Fruit fly (Drosophila melanogaster) whole organism, embryonic: ENCODE data around the gene CG42541.

Experiments
- Ada2b ChIP-seq: fragments of 200-800 bp; sonication (Bioruptor generic); IDR thresholded peaks from 2 replicates; pipeline ENCODE4 v1.3.6; 2022; ENCODE audit warnings: missing biosample characterization, missing genetic modification characterization
- CG10274 ChIP-seq: fragments of 200-800 bp; sonication (Bioruptor generic); optimal IDR thresholded peaks from 3 replicates; lab custom pipeline; 2017; ENCODE audit warnings: missing biosample characterization, mild to moderate bottlenecking, missing genetic modification characterization
- CG10431 ChIP-seq: fragments of 200-800 bp; sonication (Bioruptor generic); optimal IDR thresholded peaks from 3 replicates; lab custom pipeline; 2018; ENCODE audit warnings: missing biosample characterization, mild to moderate bottlenecking, missing genetic modification characterization
- CG10654 ChIP-seq: fragments of 200-800 bp; sonication (Bioruptor generic); optimal IDR thresholded peaks from 2 replicates; lab custom pipeline; 2016; ENCODE audit warnings: missing biosample characterization, missing genetic modification characterization
- CG10979 ChIP-seq: fragments of 200-800 bp; sonication (Bioruptor generic); optimal IDR thresholded peaks from 2 replicates; lab custom pipeline; 2018; ENCODE audit warnings: missing biosample characterization, mild to moderate bottlenecking, missing genetic modification characterization, moderate library complexity
- CG11504 ChIP-seq: fragments of 200-800 bp; sonication (Bioruptor generic); optimal IDR thresholded peaks from 3 replicates; lab custom pipeline; 2019; ENCODE audit warnings: missing biosample characterization, mild to moderate bottlenecking, missing genetic modification characterization, moderate library complexity
- CG12236 ChIP-seq: fragments of 200-800 bp; sonication (Bioruptor generic); optimal IDR thresholded peaks from 2 replicates; lab custom pipeline; 2016; ENCODE audit warnings: missing biosample characterization, missing genetic modification characterization
- CG14710 ChIP-seq: fragments of 200-800 bp; sonication (Bioruptor generic); optimal IDR thresholded peaks from 3 replicates; lab custom pipeline; 2019; ENCODE audit warnings: missing biosample characterization, mild to moderate bottlenecking, missing genetic modification characterization, moderate library complexity
- CG15601 ChIP-seq: fragments of 200-800 bp; sonication (Bioruptor generic); optimal IDR thresholded peaks from 3 replicates; lab custom pipeline; 2019; ENCODE audit warnings: missing biosample characterization, mild to moderate bottlenecking, missing genetic modification characterization, moderate library complexity
- CG16815 ChIP-seq: fragments of 200-800 bp; sonication (Bioruptor generic); optimal IDR thresholded peaks from 3 replicates; lab custom pipeline; 2017; ENCODE audit warnings: missing biosample characterization, mild to moderate bottlenecking, missing genetic modification characterization
- CG17361 ChIP-seq: fragments of 200-800 bp; sonication (Bioruptor generic); IDR thresholded peaks from 3 replicates; pipeline ENCODE4 v1.3.6; 2022; ENCODE audit warnings: missing biosample characterization, missing genetic modification characterization
- CG18262 ChIP-seq: fragments of 200-800 bp; optimal IDR thresholded peaks from 3 replicates; lab custom pipeline; 2019; ENCODE audit warnings: missing biosample characterization, mild to moderate bottlenecking, missing genetic modification characterization, moderate library complexity
- CG1832 ChIP-seq: fragments of 200-800 bp; sonication (Bioruptor generic); optimal IDR thresholded peaks from 2 replicates; lab custom pipeline; 2017; ENCODE audit warnings: missing biosample characterization, mild to moderate bottlenecking, missing genetic modification characterization, inconsistent platforms
- CG18619 ChIP-seq: fragments of 200-800 bp; sonication (Bioruptor generic); optimal IDR thresholded peaks from 3 replicates; lab custom pipeline; 2017; ENCODE audit warnings: missing biosample characterization, mild to moderate bottlenecking, missing genetic modification characterization
- CG2712 ChIP-seq: fragments of 200-800 bp; optimal IDR thresholded peaks from 3 replicates; lab custom pipeline; 2019; ENCODE audit warnings: missing biosample characterization, mild to moderate bottlenecking, missing genetic modification characterization, moderate library complexity
- CG2875 ChIP-seq: fragments of 200-800 bp; sonication (Bioruptor generic); optimal IDR thresholded peaks from 2 replicates; lab custom pipeline; 2017; ENCODE audit warnings: missing biosample characterization, mild to moderate bottlenecking, missing genetic modification characterization, missing genetic modification reagents
- CG31388 ChIP-seq: fragments of 200-800 bp; sonication (Bioruptor generic); optimal IDR thresholded peaks from 2 replicates; lab custom pipeline; 2016; ENCODE audit warnings: missing biosample characterization, missing genetic modification characterization
- CG3163 ChIP-seq: fragments of 200-800 bp; sonication (Bioruptor generic); optimal IDR thresholded peaks from 3 replicates; lab custom pipeline; 2016; ENCODE audit warnings: missing biosample characterization, missing genetic modification characterization
- CG34422 ChIP-seq: fragments of 200-800 bp; sonication (Bioruptor generic); IDR thresholded peaks from 3 replicates; pipeline ENCODE4 v1.3.6; 2022; ENCODE audit warnings: missing biosample characterization, missing genetic modification characterization
- CG4707 ChIP-seq: fragments of 200-800 bp; sonication (Bioruptor generic); optimal IDR thresholded peaks from 2 replicates; lab custom pipeline; 2018; ENCODE audit warnings: missing biosample characterization, mild to moderate bottlenecking, missing genetic modification characterization, moderate library complexity
- CG6254 ChIP-seq: fragments of 200-800 bp; sonication (Bioruptor generic); optimal IDR thresholded peaks from 3 replicates; lab custom pipeline; 2017; ENCODE audit warnings: mild to moderate bottlenecking, missing biosample characterization, missing genetic modification reagents, missing genetic modification characterization
- CG7745 ChIP-seq: fragments of 200-800 bp; sonication (Bioruptor generic); optimal IDR thresholded peaks from 2 replicates; lab custom pipeline; 2018; ENCODE audit warnings: missing biosample characterization, mild to moderate bottlenecking, missing genetic modification characterization, moderate library complexity
- CG7786 ChIP-seq: fragments of 200-800 bp; sonication (Bioruptor generic); optimal IDR thresholded peaks from 2 replicates; lab custom pipeline; 2016; ENCODE audit warnings: missing biosample characterization, missing genetic modification characterization
- CG7928 ChIP-seq: fragments of 200-800 bp; sonication (Bioruptor generic); optimal IDR thresholded peaks from 2 replicates; lab custom pipeline; 2017; ENCODE audit warnings: missing biosample characterization, mild to moderate bottlenecking, missing genetic modification characterization
- CG7963 ChIP-seq: fragments of 200-800 bp; sonication (Bioruptor generic); IDR thresholded peaks from 3 replicates; pipeline ENCODE4 v1.3.6; 2022; ENCODE audit warnings: missing biosample characterization, missing genetic modification characterization; ENCODE audit not compliant: partially characterized antibody
- CG8478 ChIP-seq: fragments of >200 bp; optimal IDR thresholded peaks from 2 replicates; lab custom pipeline; 2018
- CG9609 ChIP-seq: fragments of 200-800 bp; sonication (Bioruptor generic); optimal IDR thresholded peaks from 3 replicates; lab custom pipeline; 2016; ENCODE audit warnings: missing biosample characterization, missing genetic modification characterization
- Dek ChIP-seq: fragments of 200-800 bp; sonication (Bioruptor generic); optimal IDR thresholded peaks from 3 replicates; lab custom pipeline; 2019; ENCODE audit warnings: missing biosample characterization, mild to moderate bottlenecking, missing genetic modification characterization, moderate library complexity
- Dip3 ChIP-seq: fragments of 200-800 bp; sonication (Bioruptor generic); optimal IDR thresholded peaks from 3 replicates; lab custom pipeline; 2016; ENCODE audit warnings: missing biosample characterization, missing genetic modification characterization
- Dref ChIP-seq: fragments of 200-800 bp; sonication (Bioruptor generic); IDR thresholded peaks from 2 replicates; pipeline ENCODE4 v1.3.6; 2022; ENCODE audit warnings: missing biosample characterization, missing genetic modification characterization
- Fer3 ChIP-seq: fragments of 200-800 bp; sonication (Bioruptor generic); optimal IDR thresholded peaks from 2 replicates; lab custom pipeline; 2018; ENCODE audit warnings: missing biosample characterization, mild to moderate bottlenecking, missing genetic modification characterization, moderate library complexity
- GATAe ChIP-seq: fragments of 200-800 bp; sonication (Bioruptor generic); conservative IDR thresholded peaks from 2 replicates; pipeline ENCODE4 v1.3.6; 2022; ENCODE audit warnings: missing biosample characterization, missing genetic modification characterization
- Hr78 ChIP-seq, 2 experiments: fragments of 200-800 bp in 1 of 2; fragments of >200 bp in 1 of 2; sonication (Bioruptor generic) in 1 of 2; optimal IDR thresholded peaks; 2 replicates each; lab custom pipeline; 2017 to 2019; ENCODE audit warnings: missing biosample characterization in 2 of 2, missing genetic modification characterization in 2 of 2, mild to moderate bottlenecking in 1 of 2, moderate library complexity in 1 of 2
- Kr ChIP-seq: fragments of 200-800 bp; sonication (Bioruptor generic); optimal IDR thresholded peaks from 2 replicates; lab custom pipeline; 2017; ENCODE audit warnings: missing biosample characterization, mild to moderate bottlenecking, missing genetic modification characterization
- Nf-YC ChIP-seq: fragments of 200-800 bp; optimal IDR thresholded peaks from 3 replicates; lab custom pipeline; 2019; ENCODE audit warnings: missing biosample characterization, mild to moderate bottlenecking, missing genetic modification characterization, moderate library complexity
- Opbp ChIP-seq: fragments of 200-800 bp; sonication (Bioruptor generic); IDR thresholded peaks from 3 replicates; pipeline ENCODE4 v1.3.6; 2022; ENCODE audit warnings: missing biosample characterization, missing genetic modification characterization; ENCODE audit not compliant: partially characterized antibody
- az2 ChIP-seq: fragments of 200-800 bp; sonication (Bioruptor generic); optimal IDR thresholded peaks from 3 replicates; lab custom pipeline; 2016; ENCODE audit warnings: missing biosample characterization, missing genetic modification characterization
- bowl ChIP-seq: fragments of 200-800 bp; sonication (Bioruptor generic); IDR thresholded peaks from 2 replicates; pipeline ENCODE4 v1.3.6; 2022; ENCODE audit warnings: missing biosample characterization, missing genetic modification characterization
- cas ChIP-seq: fragments of 200-800 bp; sonication (Bioruptor generic); IDR thresholded peaks from 2 replicates; pipeline ENCODE4 v1.3.6; 2022; ENCODE audit warnings: missing biosample characterization, missing genetic modification characterization
- dmrt11E ChIP-seq: fragments of 200-800 bp; sonication (Bioruptor generic); optimal IDR thresholded peaks from 3 replicates; lab custom pipeline; 2018; ENCODE audit warnings: missing biosample characterization, mild to moderate bottlenecking, missing genetic modification characterization, moderate library complexity
- ftz-f1 ChIP-seq: fragments of 200-800 bp; sonication (Bioruptor generic); optimal IDR thresholded peaks from 2 replicates; lab custom pipeline; 2016; ENCODE audit warnings: missing biosample characterization, missing genetic modification characterization
- hbn ChIP-seq: fragments of 200-800 bp; sonication (Bioruptor generic); IDR thresholded peaks from 2 replicates; pipeline ENCODE4 v1.3.6; 2022; ENCODE audit warnings: missing biosample characterization, missing genetic modification characterization; ENCODE audit not compliant: partially characterized antibody
- mam ChIP-seq: fragments of 200-800 bp; sonication (Bioruptor generic); optimal IDR thresholded peaks from 3 replicates; lab custom pipeline; 2016; ENCODE audit warnings: missing biosample characterization, missing genetic modification characterization
- sens ChIP-seq: fragments of 200-800 bp; sonication (Bioruptor generic); peaks from one replicate; lab custom pipeline; 2016; ENCODE audit warnings: missing biosample characterization, missing genetic modification characterization
- sisA ChIP-seq: fragments of 200-800 bp; sonication (Bioruptor generic); IDR thresholded peaks from 2 replicates; pipeline ENCODE4 v1.3.6; 2022; ENCODE audit warnings: missing biosample characterization, missing genetic modification characterization
- sug ChIP-seq: fragments of 200-800 bp; optimal IDR thresholded peaks from 2 replicates; lab custom pipeline; 2019; ENCODE audit warnings: missing biosample characterization, mild to moderate bottlenecking, missing genetic modification characterization, moderate library complexity
- tin ChIP-seq: fragments of 200-800 bp; sonication (Bioruptor generic); optimal IDR thresholded peaks from 3 replicates; lab custom pipeline; 2016; ENCODE audit warnings: missing biosample characterization, missing genetic modification characterization
- tio ChIP-seq: fragments of 200-800 bp; sonication (Bioruptor generic); optimal IDR thresholded peaks from 2 replicates; lab custom pipeline; 2017; ENCODE audit warnings: missing biosample characterization, missing genetic modification characterization, inconsistent platforms
- unpg ChIP-seq: fragments of 200-800 bp; sonication (Bioruptor generic); optimal IDR thresholded peaks from 3 replicates; lab custom pipeline; 2018; ENCODE audit warnings: missing biosample characterization, mild to moderate bottlenecking, missing genetic modification characterization, moderate library complexity
- zen ChIP-seq: fragments of 200-800 bp; sonication (Bioruptor generic); optimal IDR thresholded peaks from 3 replicates; lab custom pipeline; 2018; ENCODE audit warnings: missing biosample characterization, mild to moderate bottlenecking, missing genetic modification characterization, moderate library complexity

The CG42541 gene

dm6 chrX:3968346-3969044 is 38.1 kb upstream of the CG42541 start, which contains the start of gene CG6428 (continued):
- TF ChIP-seq bowl (GFP tag; lab: Robert Waterston, UW) (no peak), CG16815 (GFP tag; lab: Kevin White, UChicago) (no peak), sisA (GFP tag; lab: Robert Waterston, UW) (peak; percentile 35; the same call in 1 of the 2 replicates), Ada2b (GFP tag; lab: Robert Waterston, UW) (peak; percentile 37), GATAe (peak; percentile 56), mam (GFP tag; lab: Kevin White, UChicago) (peak; percentile 57), CG2712 (tag; lab: Kevin White, UChicago) (peak; percentile 52), CG34422 (GFP tag; lab: Robert Waterston, UW) (0 out of 3 replicates have a peak, but pooled peaks have one; percentile 42), hbn (peak; percentile 50; the same call in 1 of the 2 replicates), CG17361 (GFP tag; lab: Robert Waterston, UW) (0 out of 3 replicates have a peak, but pooled peaks have one; percentile 38), Opbp (0 out of 3 replicates have a peak, but pooled peaks have one; percentile 57), CG10431 (no peak), CG6254 (GFP tag; lab: Kevin White, UChicago) (no peak), sens (no peak), CG4707 (GFP tag; lab: Kevin White, UChicago) (no peak), CG9609 (GFP tag; lab: Kevin White, UChicago) (peak; percentile 19), CG3163 (GFP tag; lab: Kevin White, UChicago) (no peak), sug (tag; lab: Kevin White, UChicago) (peak; percentile 99), CG7928 (GFP tag; lab: Kevin White, UChicago) (peak; percentile 40), az2 (GFP tag; lab: Kevin White, UChicago) (peak; percentile 27), tio (no peak), Hr78 (GFP tag; optimal IDR thresholded peaks at IDR 0.05; lab: Kevin White, UChicago) (no peak), CG8478 (lab: Kevin White, UChicago) (no peak), CG14710 (tag; lab: Kevin White, UChicago) (peak; percentile 65), CG10274 (GFP tag; lab: Kevin White, UChicago) (no peak), CG18262 (tag; lab: Kevin White, UChicago) (peak; percentile 26), unpg (GFP tag; lab: Kevin White, UChicago) (peak; percentile 32), tin (peak; percentile 49)

dm6 chrX:3967613-3968012 is 37.2 kb upstream of the CG42541 start:
- TF ChIP-seq Dip3 (no peak), Nf-YC (tag; lab: Kevin White, UChicago) (no peak), CG7786 (GFP tag; lab: Kevin White, UChicago) (no peak), zen (tag; lab: Kevin White, UChicago) (no peak), Kr (GFP tag; lab: Kevin White, UChicago) (no peak), CG15601 (tag; lab: Kevin White, UChicago) (no peak), CG17361 (GFP tag; lab: Robert Waterston, UW) (no peak), ftz-f1 (no peak), Dref (no peak), CG7963 (GFP tag; lab: Robert Waterston, UW) (no peak), CG10979 (no peak), CG10654 (GFP tag; lab: Kevin White, UChicago) (no peak), Fer3 (tag; lab: Kevin White, UChicago) (no peak), CG31388 (no peak), dmrt11E (tag; lab: Kevin White, UChicago) (peak; percentile 55), Dek (no peak), CG1832 (GFP tag; lab: Kevin White, UChicago) (no peak), CG18619 (GFP tag; lab: Kevin White, UChicago) (no peak), cas (GFP tag; lab: Robert Waterston, UW) (no peak), CG7745 (no peak), CG11504 (tag; lab: Kevin White, UChicago) (no peak), CG2875 (GFP tag; lab: Kevin White, UChicago) (peak; percentile 33), CG12236 (GFP tag; lab: Kevin White, UChicago) (no peak)
